Fruit fly (Drosophila melanogaster): Measurements from ENCODE around the gene Dyro.

The Dyro gene

dm6 chr3L:11280574-11281135 lies 15.1 kb downstream of the Dyro start (continued):
- TF ChIP-seq Dek (tag; optimal IDR thresholded peaks at IDR 0.05) (peak; percentile 10), z (GFP tag; IDR thresholded peaks at IDR 0.05) (0 out of 3 replicates have a peak, but pooled peaks have one; percentile 12), CG11695 (GFP tag; IDR thresholded peaks at IDR 0.05) (0 out of 3 replicates have a peak, but pooled peaks have one; percentile 14), CG7987 (GFP tag; optimal IDR thresholded peaks at IDR 0.05) (peak; percentile 18), CG18599 (GFP tag; optimal IDR thresholded peaks at IDR 0.05) (peak; percentile 25), trem (tag; optimal IDR thresholded peaks at IDR 0.05) (no peak), fd102C (GFP tag; optimal IDR thresholded peaks at IDR 0.05) (no peak), cato (GFP tag; optimal IDR thresholded peaks at IDR 0.05; ENCODE audit: borderline replicate concordance) (no peak), luna (GFP tag; optimal IDR thresholded peaks at IDR 0.05) (no peak), CG12769 (tag; optimal IDR thresholded peaks at IDR 0.05) (peak; percentile 9), CG32532 (GFP tag; IDR thresholded peaks at IDR 0.05) (peak; percentile 36; the same call in 1 of the 2 replicates), Mad (GFP tag; optimal IDR thresholded peaks at IDR 0.05) (no peak), pfk (GFP tag; optimal IDR thresholded peaks at IDR 0.05) (peak; percentile 87), chinmo (GFP tag; IDR thresholded peaks at IDR 0.05; ENCODE audit: partially characterized antibody) (0 out of 4 replicates have a peak, but pooled peaks have one; percentile 27), CG7271 (tag; optimal IDR thresholded peaks at IDR 0.05) (no peak), crol (GFP tag; IDR thresholded peaks at IDR 0.05) (0 out of 2 replicates have a peak, but pooled peaks have one; percentile 4), Atf-2 (GFP tag; optimal IDR thresholded peaks at IDR 0.05) (no peak), Dbx (GFP tag; IDR thresholded peaks at IDR 0.05) (0 out of 3 replicates have a peak, but pooled peaks have one; percentile 9), CG14014 (GFP tag; IDR thresholded peaks at IDR 0.05) (peak; percentile 24; the same call in 1 of the 2 replicates), CG11504 (tag; optimal IDR thresholded peaks at IDR 0.05) (peak; percentile 11), D19B (GFP tag; optimal IDR thresholded peaks at IDR 0.05) (peak; percentile 2), Hmr (GFP tag; optimal IDR thresholded peaks at IDR 0.05) (peak; percentile 43), lab (GFP tag; optimal IDR thresholded peaks at IDR 0.05) (peak; percentile 33), Six4 (GFP tag; optimal IDR thresholded peaks at IDR 0.05) (no peak), CG15011 (GFP tag; optimal IDR thresholded peaks at IDR 0.05) (peak; percentile 24), scrt (GFP tag; optimal IDR thresholded peaks at IDR 0.05) (peak; percentile 6), CG2678 (tag; optimal IDR thresholded peaks at IDR 0.05) (peak; percentile 7), CG13624 (GFP tag; optimal IDR thresholded peaks at IDR 0.05) (peak; percentile 34), dysf (GFP tag; IDR thresholded peaks at IDR 0.05) (0 out of 3 replicates have a peak, but pooled peaks have one; percentile 7), GATAe (GFP tag; conservative IDR thresholded peaks at IDR 0.05) (no peak), ems (GFP tag; optimal IDR thresholded peaks at IDR 0.05) (no peak), CG10543 (GFP tag; optimal IDR thresholded peaks at IDR 0.05) (peak; percentile 43), CG10147 (GFP tag; optimal IDR thresholded peaks at IDR 0.05) (peak; percentile 8), Chrac-16 (GFP tag; optimal IDR thresholded peaks at IDR 0.05) (no peak)

dm6 chr3L:11279321-11279827 lies 16.3 kb downstream of the Dyro start:
- TF ChIP-seq ara (GFP tag; IDR thresholded peaks at IDR 0.05) (0 out of 2 replicates have a peak, but pooled peaks have one; percentile 8), pita (GFP tag; optimal IDR thresholded peaks at IDR 0.05) (no peak), cwo (GFP tag; optimal IDR thresholded peaks at IDR 0.05) (peak; percentile 54), Eip74EF (GFP tag; optimal IDR thresholded peaks at IDR 0.05) (no peak), CG8290 (GFP tag; optimal IDR thresholded peaks at IDR 0.05) (no peak), CG8290 (tag; optimal IDR thresholded peaks at IDR 0.05) (peak in 1 of 2 experiments; percentile 24), Med (GFP tag) (peak; percentile 8), CG30431 (GFP tag; optimal IDR thresholded peaks at IDR 0.05) (no peak), D19B (GFP tag; optimal IDR thresholded peaks at IDR 0.05) (peak; percentile 20), PHDP (tag; optimal IDR thresholded peaks at IDR 0.05) (no peak), kni (GFP tag; optimal IDR thresholded peaks at IDR 0.05) (peak; percentile 65), Rfx (GFP tag; IDR thresholded peaks at IDR 0.05) (peak; percentile 32; the same call in 1 of the 2 replicates), CG14667 (GFP tag; IDR thresholded peaks at IDR 0.05) (no peak), ssp (GFP tag; IDR thresholded peaks at IDR 0.05) (no peak), corto (GFP tag; optimal IDR thresholded peaks at IDR 0.05) (no peak), CG11504 (tag; optimal IDR thresholded peaks at IDR 0.05) (peak; percentile 17), CG6175 (GFP tag; IDR thresholded peaks at IDR 0.05) (peak; percentile 17; the same call in 1 of the 3 replicates), al (GFP tag; IDR thresholded peaks at IDR 0.05) (no peak)

Data from whole organism, embryonic.